Fruit fly (Drosophila melanogaster) whole organism, wandering third instar larva: ENCODE data around the gene Ldaf1.

ENCODE experiments used
- Abd-B ChIP-seq: fragments of >200 bp; optimal IDR thresholded peaks from 2 replicates; lab custom pipeline; 2017; ENCODE audit warnings: missing biosample characterization, missing genetic modification characterization
- Dfd ChIP-seq: fragments of >200 bp; optimal IDR thresholded peaks from 2 replicates; lab custom pipeline; 2017; ENCODE audit warnings: missing biosample characterization, missing genetic modification characterization
- Dif ChIP-seq: fragments of 200-275, 200-300 bp; sonication (Bioruptor generic); optimal IDR thresholded peaks from 2 replicates; lab custom pipeline; 2018; ENCODE audit warnings: missing biosample characterization, missing genetic modification characterization; ENCODE audit not compliant: partially characterized antibody
- Hr78 ChIP-seq: fragments of >200 bp; optimal IDR thresholded peaks from 2 replicates; lab custom pipeline; 2017; ENCODE audit warnings: missing biosample characterization, missing genetic modification characterization
- Sp1 ChIP-seq: fragments of 200-800 bp; sonication (Bioruptor generic); optimal IDR thresholded peaks from 3 replicates; lab custom pipeline; 2019; ENCODE audit warnings: missing biosample characterization, mild to moderate bottlenecking, missing genetic modification characterization, moderate library complexity
- dl ChIP-seq, 2 experiments: fragments of 175-275, 200-275 bp in 1 of 2; fragments of 200-275 bp in 1 of 2; sonication (Bioruptor generic); optimal IDR thresholded peaks; lab custom pipeline; 2018; ENCODE audit warnings: mild to moderate bottlenecking in 2 of 2, missing biosample characterization in 2 of 2, missing genetic modification characterization in 2 of 2, moderate library complexity in 2 of 2; ENCODE audit not compliant: partially characterized antibody in 2 of 2, insufficient read depth in 1 of 2
- h ChIP-seq: fragments of 200-800 bp; sonication (Bioruptor generic); optimal IDR thresholded peaks from 3 replicates; lab custom pipeline; 2016; ENCODE audit warnings: missing biosample characterization, mild to moderate bottlenecking, missing genetic modification characterization
- psq ChIP-seq: fragments of 200-800 bp; sonication (Bioruptor generic); optimal IDR thresholded peaks from 3 replicates; lab custom pipeline; 2017; ENCODE audit warnings: missing biosample characterization, mild to moderate bottlenecking, missing genetic modification characterization, moderate library complexity

DNA sequence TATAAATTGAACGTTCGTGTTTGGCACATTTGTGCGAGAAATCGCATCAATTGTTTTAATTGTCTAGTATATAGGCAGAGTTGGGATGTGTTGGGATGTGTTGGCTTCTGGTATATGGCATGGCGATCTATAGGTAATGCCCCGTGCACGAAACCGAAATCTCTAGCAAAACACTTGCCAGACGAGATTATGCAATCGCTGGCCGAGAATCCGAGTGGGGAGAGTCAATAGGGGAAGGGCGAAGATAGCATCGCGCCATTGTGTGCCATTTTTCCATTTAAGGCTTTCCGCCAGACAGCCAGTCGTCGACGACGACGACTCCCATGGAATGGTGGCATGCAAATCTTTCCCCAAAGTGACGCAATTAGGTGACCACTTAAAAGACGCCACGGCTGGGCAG, 46.8 kb downstream of the Ldaf1 start:
- TF ChIP-seq h (no peak), dl (GFP tag; optimal IDR thresholded peaks at IDR 0.05; lab: Kevin White, UChicago; ENCODE audit: insufficient read depth in 1 of 2, partially characterized antibody in 2 of 2) (no peak), Dif (GFP tag; lab: Kevin White, UChicago) (no peak), Hr78 (GFP tag; lab: Kevin White, UChicago) (no peak), Sp1 (GFP tag; lab: Kevin White, UChicago) (no peak), psq (GFP tag; lab: Kevin White, UChicago) (no peak), Dfd (GFP tag; lab: Kevin White, UChicago) (no peak), Abd-B (no peak)
